Worm (Caenorhabditis elegans) whole organism, midembryonic: ENCODE data around the gene mboa-7.

Experiments
- T22C8.4 ChIP-seq: fragments of 200-800 bp; sonication (Bioruptor generic); IDR thresholded peaks from 2 replicates; pipeline ENCODE4 v1.3.6; 2022; ENCODE audit warnings: missing genetic modification characterization, missing compliant biosample characterization
- cog-1 ChIP-seq: sonication (generic microtip); optimal IDR thresholded peaks from 2 replicates; lab custom pipeline; 2016; ENCODE audit warnings: missing genetic modification characterization, missing compliant biosample characterization
- flt-1 ChIP-seq: fragments of 200-800 bp; sonication (Bioruptor generic); IDR thresholded peaks from 2 replicates; pipeline ENCODE4 v1.3.6; 2022; ENCODE audit warnings: missing genetic modification characterization, missing compliant biosample characterization
- klf-2 ChIP-seq: fragments of 200-800 bp; sonication (Bioruptor generic); conservative IDR thresholded peaks from 2 replicates; pipeline ENCODE4 v1.3.6; 2022; ENCODE audit warnings: missing genetic modification reagents, missing genetic modification characterization, missing compliant biosample characterization
- med-1 ChIP-seq: sonication (generic microtip); optimal IDR thresholded peaks from 2 replicates; lab custom pipeline; 2017; ENCODE audit warnings: missing genetic modification characterization, mild to moderate bottlenecking, missing compliant biosample characterization, antibody characterized with exemption, missing genetic modification reagents; ENCODE audit not compliant: insufficient read depth
- ref-1 ChIP-seq: fragments of 200-800 bp; sonication (Bioruptor generic); conservative IDR thresholded peaks from 2 replicates; pipeline ENCODE4 v1.3.6; 2022; ENCODE audit warnings: missing genetic modification reagents, missing genetic modification characterization, missing compliant biosample characterization
- tab-1 ChIP-seq: fragments of 200-800 bp; sonication (Bioruptor generic); IDR thresholded peaks from 2 replicates; pipeline ENCODE4 v1.3.6; 2022; ENCODE audit warnings: missing genetic modification characterization, missing compliant biosample characterization
- ztf-23 ChIP-seq: fragments of 200-800 bp; sonication (Bioruptor generic); IDR thresholded peaks from 2 replicates; pipeline ENCODE4 v1.3.6; 2022; ENCODE audit warnings: missing genetic modification reagents, missing genetic modification characterization, missing compliant biosample characterization
- ztf-29 ChIP-seq: fragments of 200-800 bp; sonication (Bioruptor generic); IDR thresholded peaks from 2 replicates; pipeline ENCODE4 v1.3.6; 2022; ENCODE audit warnings: missing genetic modification reagents, missing genetic modification characterization, missing compliant biosample characterization

Gene mboa-7

DNA sequence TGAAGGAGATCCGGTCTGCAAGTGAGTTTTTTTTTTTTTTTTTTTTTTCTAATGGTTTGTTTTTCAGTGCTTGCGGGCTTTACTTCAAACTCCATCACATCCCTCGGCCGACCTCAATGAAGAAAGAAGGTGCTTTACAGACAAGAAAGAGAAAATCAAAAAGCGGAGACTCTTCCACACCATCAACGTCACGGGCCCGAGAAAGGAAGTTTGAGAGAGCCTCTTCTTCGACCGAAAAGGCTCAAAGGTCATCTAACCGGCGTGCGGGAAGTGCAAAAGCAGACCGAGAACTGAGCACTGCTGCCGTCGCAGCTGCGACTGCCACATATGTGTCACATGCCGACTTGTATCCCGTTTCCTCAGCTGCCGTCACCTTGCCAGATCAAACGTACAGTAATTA is 42.1 kb downstream of the mboa-7 start:
- TF ChIP-seq ztf-23: no peak
- TF ChIP-seq med-1 (GFP tag; lab: Kevin White, UChicago): no peak
- no peak for TF ChIP-seq cog-1
- no peak for TF ChIP-seq ztf-29
- TF ChIP-seq tab-1: no peak
- TF ChIP-seq ref-1 (GFP tag; lab: Robert Waterston, UW): no peak
- TF ChIP-seq flt-1: no peak
- TF ChIP-seq T22C8.4 (GFP tag; lab: Robert Waterston, UW): no peak
- no peak for TF ChIP-seq klf-2 (GFP tag; lab: Robert Waterston, UW)

DNA sequence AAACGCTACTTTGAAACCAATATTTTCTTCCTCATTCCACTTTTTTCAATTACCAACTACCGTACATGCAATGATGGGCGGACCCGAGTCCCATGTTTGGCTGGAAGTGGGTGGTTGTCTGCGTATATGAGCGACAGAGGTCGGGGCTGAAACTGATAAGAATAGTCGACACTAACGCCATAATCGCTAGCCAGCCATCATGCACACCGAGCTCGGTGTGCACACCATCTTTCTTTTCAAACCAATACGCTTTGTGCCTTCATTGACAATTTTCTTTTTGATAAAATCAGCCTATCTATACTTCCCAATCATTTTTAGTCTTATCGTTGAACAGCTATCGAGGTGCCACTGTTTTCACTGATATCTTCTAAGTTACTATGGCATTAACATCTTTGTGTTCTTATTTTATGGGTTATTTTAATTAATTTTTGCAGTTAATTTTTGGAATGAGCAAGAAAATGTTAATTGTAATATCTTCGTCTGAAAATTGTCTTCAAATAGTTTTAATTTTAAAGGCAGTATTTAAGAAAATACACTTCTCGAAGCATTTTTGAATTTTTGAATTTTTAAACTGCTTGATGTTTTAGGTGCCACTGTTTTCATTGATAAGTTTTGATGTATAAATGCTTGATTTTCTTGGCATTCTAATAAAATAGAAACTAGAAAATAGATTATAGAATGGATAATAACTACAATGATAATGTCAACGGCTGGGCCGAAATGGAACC is 43.6 kb downstream of the mboa-7 start, which contains the start of gene elt-2:
elt-2 (plus strand) TSS at position 678 of the 728 bp plus-strand sequence.
- TF ChIP-seq med-1 (GFP tag; lab: Kevin White, UChicago) (no peak), flt-1 (no peak), ztf-29 (no peak), tab-1 (no peak), cog-1 (no peak)

DNA sequence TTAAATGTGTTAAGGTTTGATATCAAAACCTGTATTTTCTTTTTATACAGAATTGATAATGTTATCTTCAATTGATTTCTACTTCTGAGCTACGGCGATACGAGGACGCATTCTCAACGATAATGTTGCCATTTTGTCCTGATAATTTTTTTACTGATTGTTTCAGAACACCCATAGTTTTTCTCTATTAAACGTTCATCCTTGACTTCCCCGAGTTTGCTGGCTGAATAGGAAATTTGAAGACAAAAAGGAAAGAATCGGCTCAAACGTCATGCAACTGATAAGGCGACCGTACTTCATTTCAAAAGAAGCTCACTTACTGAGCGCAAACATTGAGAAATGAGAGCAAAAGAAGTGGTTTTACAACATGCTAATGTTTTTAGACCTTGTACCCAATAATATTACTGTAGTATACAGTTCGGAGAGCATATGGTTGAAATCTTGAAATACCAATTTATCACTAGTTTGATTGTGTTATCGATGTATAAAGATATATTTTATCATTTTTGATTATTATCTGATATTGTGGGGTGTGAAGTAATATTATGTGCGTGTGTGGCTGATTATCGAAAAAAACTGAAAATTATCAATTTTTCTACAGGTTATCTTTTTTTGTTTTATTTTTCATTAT is 45.1 kb downstream of the mboa-7 start:
- TF ChIP-seq ztf-29 (no peak), cog-1 (no peak), flt-1 (no peak), klf-2 (GFP tag; lab: Robert Waterston, UW) (no peak), tab-1 (no peak), ztf-23 (no peak), T22C8.4 (GFP tag; lab: Robert Waterston, UW) (no peak), ref-1 (GFP tag; lab: Robert Waterston, UW) (no peak), med-1 (GFP tag; lab: Kevin White, UChicago) (no peak)

DNA sequence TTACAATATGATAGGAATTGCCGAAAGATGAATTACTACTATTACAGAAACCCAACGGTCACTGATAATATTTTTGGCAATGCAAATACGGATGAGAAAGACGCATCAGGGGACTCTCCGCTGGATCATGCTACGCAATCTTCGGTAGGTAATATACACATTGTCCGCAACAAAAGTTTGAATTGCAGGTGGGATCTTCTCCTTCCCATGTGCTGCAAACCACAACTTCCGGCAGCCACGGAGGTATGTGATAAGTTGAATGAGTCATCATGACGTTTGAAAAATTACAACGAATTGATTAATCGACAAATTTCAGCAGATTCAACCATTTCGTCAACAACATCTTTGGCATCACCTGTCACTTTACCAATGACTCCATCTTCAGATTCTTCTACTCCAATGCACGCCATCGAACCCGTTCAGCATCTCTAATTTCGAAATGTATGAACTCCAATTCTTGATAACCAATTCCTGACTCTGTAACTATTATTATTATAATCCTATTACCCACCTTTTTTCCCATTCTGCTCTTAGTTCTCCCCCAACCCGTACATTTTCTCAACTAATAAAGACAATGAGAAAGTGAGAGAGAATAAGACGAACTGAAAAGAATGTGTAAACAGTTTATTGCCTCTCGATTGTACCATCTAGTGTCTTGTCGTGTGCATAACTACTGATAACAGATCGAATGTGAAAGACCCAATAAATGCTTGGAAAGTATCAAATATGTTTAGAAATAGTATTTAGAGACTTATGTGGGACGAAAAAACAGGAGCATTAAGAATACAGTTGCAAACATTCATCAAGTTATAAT is 47.0 kb downstream of the mboa-7 start:
- no peak for TF ChIP-seq flt-1
- no peak for TF ChIP-seq ref-1 (GFP tag; lab: Robert Waterston, UW)
- TF ChIP-seq ztf-29: no peak
- no peak for TF ChIP-seq T22C8.4 (GFP tag; lab: Robert Waterston, UW)
- TF ChIP-seq cog-1: no peak
- TF ChIP-seq tab-1: no peak

DNA sequence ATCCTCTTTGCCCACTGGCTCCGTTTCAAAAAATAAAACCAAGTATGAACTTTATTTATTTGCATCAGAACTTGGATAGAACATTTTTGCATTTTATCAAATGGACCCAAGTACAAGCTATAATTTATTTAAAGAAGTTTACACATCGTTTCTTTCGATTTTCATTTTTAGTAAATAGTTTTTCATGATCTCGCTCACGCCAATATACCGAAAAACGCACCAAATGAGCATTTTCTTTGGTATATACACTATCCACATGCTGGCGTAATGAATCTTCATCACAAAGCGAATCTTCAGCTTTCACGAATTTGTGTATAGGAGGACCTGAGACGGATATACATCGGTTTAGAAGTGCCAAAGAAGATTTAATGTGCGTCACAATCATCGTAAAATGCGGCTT is 47.8 kb downstream of the mboa-7 start, which contains the start of gene C39B10.7:
C39B10.7 (plus strand) TSS at position 301 of the 400 bp plus-strand sequence.
- TF ChIP-seq cog-1 (no peak), tab-1 (no peak), flt-1 (no peak), ztf-23 (no peak), T22C8.4 (GFP tag; lab: Robert Waterston, UW) (no peak), ztf-29 (no peak), klf-2 (GFP tag; lab: Robert Waterston, UW) (no peak), med-1 (GFP tag; lab: Kevin White, UChicago) (no peak), ref-1 (GFP tag; lab: Robert Waterston, UW) (no peak)

- TF ChIP-seq med-1 (GFP tag; lab: Kevin White, UChicago) (no peak), ztf-29 (no peak), flt-1 (no peak)
Measured at ce11 chrX:10474998-10475577, 49.3 kb downstream of the mboa-7 start, which contains the start of gene elt-4. elt-4 (plus strand) TSS chrX:10475527.
